Fruit fly (Drosophila melanogaster) whole organism, embryonic: ENCODE results near the gene Acp26Aa.

Experiments used
- Atf-2 ChIP-seq: fragments of 200-800 bp; sonication (Bioruptor generic); optimal IDR thresholded peaks from 2 replicates; lab custom pipeline; 2016; ENCODE audit warnings: missing biosample characterization, missing genetic modification characterization
- Atf6 ChIP-seq: fragments of 200-800 bp; sonication (Bioruptor generic); IDR thresholded peaks from 2 replicates; pipeline ENCODE4 v1.3.6; 2022; ENCODE audit warnings: missing biosample characterization, missing genetic modification characterization
- CG10267 ChIP-seq: fragments of 200-800 bp; sonication (Bioruptor generic); optimal IDR thresholded peaks from 2 replicates; lab custom pipeline; 2018; ENCODE audit warnings: missing biosample characterization, mild to moderate bottlenecking, missing genetic modification characterization, moderate library complexity
- CG10959 ChIP-seq: fragments of 200-800 bp; sonication (Bioruptor generic); IDR thresholded peaks from 2 replicates; pipeline ENCODE4 v1.3.6; 2022; ENCODE audit warnings: missing biosample characterization, missing genetic modification characterization
- CG11504 ChIP-seq: fragments of 200-800 bp; sonication (Bioruptor generic); optimal IDR thresholded peaks from 3 replicates; lab custom pipeline; 2019; ENCODE audit warnings: missing biosample characterization, mild to moderate bottlenecking, missing genetic modification characterization, moderate library complexity
- CG11695 ChIP-seq: fragments of 200-800 bp; sonication (Bioruptor generic); IDR thresholded peaks from 3 replicates; pipeline ENCODE4 v1.3.6; 2022; ENCODE audit warnings: missing biosample characterization, missing genetic modification characterization
- CG12391 ChIP-seq: fragments of 200-800 bp; sonication (Bioruptor generic); optimal IDR thresholded peaks from 3 replicates; lab custom pipeline; 2018; ENCODE audit warnings: missing biosample characterization, mild to moderate bottlenecking, missing genetic modification characterization, moderate library complexity
- CG12769 ChIP-seq: fragments of 200-800 bp; sonication (Bioruptor generic); optimal IDR thresholded peaks from 2 replicates; lab custom pipeline; 2019; ENCODE audit warnings: missing biosample characterization, mild to moderate bottlenecking, missing genetic modification characterization, moderate library complexity
- CG13296 ChIP-seq: fragments of 200-800 bp; sonication (Bioruptor generic); optimal IDR thresholded peaks from 3 replicates; lab custom pipeline; 2018; ENCODE audit warnings: missing biosample characterization, mild to moderate bottlenecking, missing genetic modification characterization
- CG17361 ChIP-seq: fragments of 200-800 bp; sonication (Bioruptor generic); IDR thresholded peaks from 3 replicates; pipeline ENCODE4 v1.3.6; 2022; ENCODE audit warnings: missing biosample characterization, missing genetic modification characterization
- CG18619 ChIP-seq: fragments of 200-800 bp; sonication (Bioruptor generic); optimal IDR thresholded peaks from 3 replicates; lab custom pipeline; 2017; ENCODE audit warnings: missing biosample characterization, mild to moderate bottlenecking, missing genetic modification characterization
- CG2199 ChIP-seq: fragments of 200-800 bp; sonication (Bioruptor generic); IDR thresholded peaks from 3 replicates; pipeline ENCODE4 v1.3.6; 2022; ENCODE audit warnings: missing biosample characterization, missing genetic modification characterization
- CG30403 ChIP-seq: fragments of 200-800 bp; sonication (Bioruptor generic); optimal IDR thresholded peaks from 3 replicates; lab custom pipeline; 2016; ENCODE audit warnings: missing biosample characterization, missing genetic modification characterization
- CG31224 ChIP-seq: fragments of 200-800 bp; sonication (Bioruptor generic); IDR thresholded peaks from 2 replicates; pipeline ENCODE4 v1.3.6; 2022; ENCODE audit warnings: missing biosample characterization, missing genetic modification characterization
- CG3163 ChIP-seq: fragments of 200-800 bp; sonication (Bioruptor generic); optimal IDR thresholded peaks from 3 replicates; lab custom pipeline; 2016; ENCODE audit warnings: missing biosample characterization, missing genetic modification characterization
- CG3847 ChIP-seq: fragments of 200-800 bp; sonication (Bioruptor generic); IDR thresholded peaks from 2 replicates; pipeline ENCODE4 v1.3.6; 2022; ENCODE audit warnings: missing biosample characterization, missing genetic modification characterization
- CG4360 ChIP-seq: fragments of 200-800 bp; sonication (Bioruptor generic); IDR thresholded peaks from 2 replicates; pipeline ENCODE4 v1.3.6; 2022; ENCODE audit warnings: missing biosample characterization, missing genetic modification characterization
- CG6689 ChIP-seq: fragments of 200-800 bp; sonication (Bioruptor generic); IDR thresholded peaks from 2 replicates; pipeline ENCODE4 v1.3.6; 2022; ENCODE audit warnings: missing biosample characterization, missing genetic modification characterization
- CG6791 ChIP-seq: fragments of 200-800 bp; sonication (Bioruptor generic); IDR thresholded peaks from 3 replicates; pipeline ENCODE4 v1.3.6; 2022; ENCODE audit warnings: missing biosample characterization, missing genetic modification characterization; ENCODE audit not compliant: partially characterized antibody
- CG8089 ChIP-seq: fragments of 200-800 bp; sonication (Bioruptor generic); optimal IDR thresholded peaks from 3 replicates; lab custom pipeline; 2016; ENCODE audit warnings: missing biosample characterization, missing genetic modification characterization
- CG8281 ChIP-seq: fragments of 200-800 bp; sonication (Bioruptor generic); optimal IDR thresholded peaks from 2 replicates; lab custom pipeline; 2018; ENCODE audit warnings: missing biosample characterization, mild to moderate bottlenecking, missing genetic modification characterization, moderate library complexity
- CG8290 ChIP-seq, 3 experiments: fragments of 200-800 bp; sonication (Bioruptor generic); optimal IDR thresholded peaks; 2 replicates each; lab custom pipeline; 2016 to 2019; ENCODE audit warnings: missing biosample characterization in 3 of 3, missing genetic modification characterization in 3 of 3, mild to moderate bottlenecking in 2 of 3, moderate library complexity in 1 of 3
- CTCF ChIP-seq: fragments of 200-800 bp; sonication (Bioruptor generic); optimal IDR thresholded peaks from 2 replicates; lab custom pipeline; 2017; ENCODE audit warnings: missing biosample characterization, mild to moderate bottlenecking, missing genetic modification characterization, moderate library complexity
- Chrac-16 ChIP-seq: fragments of 200-800 bp; sonication (Bioruptor generic); optimal IDR thresholded peaks from 3 replicates; lab custom pipeline; 2016; ENCODE audit warnings: missing biosample characterization, missing genetic modification characterization
- CrebB ChIP-seq: fragments of 200-800 bp; sonication (Bioruptor generic); optimal IDR thresholded peaks from 3 replicates; lab custom pipeline; 2018; ENCODE audit warnings: missing biosample characterization, mild to moderate bottlenecking, missing genetic modification characterization
- E2f1 ChIP-seq: fragments of 200-800 bp; sonication (Bioruptor generic); IDR thresholded peaks from 2 replicates; pipeline ENCODE4 v1.3.6; 2022; ENCODE audit warnings: missing biosample characterization, missing genetic modification characterization
- Ets65A ChIP-seq: fragments of 200-800 bp; sonication (Bioruptor generic); peaks from one replicate; lab custom pipeline; 2016; ENCODE audit warnings: missing biosample characterization, missing genetic modification characterization
- H2.0 ChIP-seq: fragments of 200-800 bp; sonication (Bioruptor generic); IDR thresholded peaks from 2 replicates; pipeline ENCODE4 v1.3.6; 2022; ENCODE audit warnings: missing biosample characterization, missing genetic modification characterization
- Mad ChIP-seq: fragments of 200-800 bp; sonication (Bioruptor generic); optimal IDR thresholded peaks from 2 replicates; lab custom pipeline; 2016; ENCODE audit warnings: missing biosample characterization, missing genetic modification characterization
- Mrtf ChIP-seq: fragments of 200-800 bp; sonication (Bioruptor generic); IDR thresholded peaks from 3 replicates; pipeline ENCODE4 v1.3.6; 2022; ENCODE audit warnings: missing biosample characterization, missing genetic modification characterization
- PHDP ChIP-seq: fragments of 200-800 bp; sonication (Bioruptor generic); optimal IDR thresholded peaks from 3 replicates; lab custom pipeline; 2018; ENCODE audit warnings: missing biosample characterization, mild to moderate bottlenecking, missing genetic modification characterization, moderate library complexity
- Six4 ChIP-seq: fragments of 200-800 bp; sonication (Bioruptor generic); optimal IDR thresholded peaks from 2 replicates; lab custom pipeline; 2016; ENCODE audit warnings: missing biosample characterization, missing genetic modification characterization
- Spps ChIP-seq: fragments of 200-800 bp; sonication (Bioruptor generic); optimal IDR thresholded peaks from 2 replicates; lab custom pipeline; 2018; ENCODE audit warnings: missing biosample characterization, mild to moderate bottlenecking, missing genetic modification characterization
- ac ChIP-seq: fragments of 200-800 bp; sonication (Bioruptor generic); optimal IDR thresholded peaks from 3 replicates; lab custom pipeline; 2017; ENCODE audit warnings: missing biosample characterization, mild to moderate bottlenecking, missing genetic modification characterization
- chn ChIP-seq: fragments of 200-800 bp; sonication (Bioruptor generic); optimal IDR thresholded peaks from 2 replicates; lab custom pipeline; 2016; ENCODE audit warnings: missing biosample characterization, missing genetic modification characterization
- dati ChIP-seq: fragments of 200-800 bp; sonication (Bioruptor generic); IDR thresholded peaks from 2 replicates; pipeline ENCODE4 v1.3.6; 2022; ENCODE audit warnings: missing biosample characterization, missing genetic modification characterization
- dmrt11E ChIP-seq: fragments of 200-800 bp; sonication (Bioruptor generic); optimal IDR thresholded peaks from 3 replicates; lab custom pipeline; 2018; ENCODE audit warnings: missing biosample characterization, mild to moderate bottlenecking, missing genetic modification characterization, moderate library complexity
- h ChIP-seq: fragments of >200 bp; optimal IDR thresholded peaks from 2 replicates; lab custom pipeline; 2017
- ind ChIP-seq: fragments of 200-800 bp; sonication (Bioruptor generic); optimal IDR thresholded peaks from 3 replicates; lab custom pipeline; 2016; ENCODE audit warnings: missing biosample characterization, missing genetic modification characterization
- inv ChIP-seq: fragments of 200-800 bp; sonication (Bioruptor generic); IDR thresholded peaks from 2 replicates; pipeline ENCODE4 v1.3.6; 2022; ENCODE audit warnings: missing biosample characterization, missing genetic modification characterization; ENCODE audit not compliant: partially characterized antibody
- knrl ChIP-seq: fragments of 200-800 bp; sonication (Bioruptor generic); IDR thresholded peaks from 3 replicates; pipeline ENCODE4 v1.3.6; 2022; ENCODE audit warnings: missing biosample characterization, missing genetic modification characterization; ENCODE audit not compliant: partially characterized antibody
- lov ChIP-seq, 2 experiments: fragments of 200-800 bp in 1 of 2; fragments of >200 bp in 1 of 2; sonication (Bioruptor generic) in 1 of 2; IDR thresholded peaks in 1 of 2; optimal IDR thresholded peaks in 1 of 2; 2 replicates in 1 of 2; 3 replicates in 1 of 2; pipeline versions ENCODE4 v1.3.6 to Lab custom; 2017 to 2022; ENCODE audit warnings: missing biosample characterization in 1 of 2, missing genetic modification characterization in 1 of 2
- repo ChIP-seq: fragments of 200-800 bp; sonication (Bioruptor generic); optimal IDR thresholded peaks from 2 replicates; lab custom pipeline; 2016; ENCODE audit warnings: missing biosample characterization, missing genetic modification characterization
- schlank ChIP-seq: fragments of 200-800 bp; sonication (Bioruptor generic); optimal IDR thresholded peaks from 2 replicates; lab custom pipeline; 2018; ENCODE audit warnings: missing biosample characterization, mild to moderate bottlenecking, missing genetic modification characterization
- slbo ChIP-seq: fragments of 200-800 bp; sonication (Bioruptor generic); IDR thresholded peaks from 2 replicates; pipeline ENCODE4 v1.3.6; 2022; ENCODE audit warnings: missing biosample characterization, missing genetic modification characterization
- ssp ChIP-seq: fragments of 200-800 bp; sonication (Bioruptor generic); IDR thresholded peaks from 2 replicates; pipeline ENCODE4 v1.3.6; 2022; ENCODE audit warnings: missing biosample characterization, missing genetic modification characterization
- tin ChIP-seq: fragments of 200-800 bp; sonication (Bioruptor generic); optimal IDR thresholded peaks from 3 replicates; lab custom pipeline; 2016; ENCODE audit warnings: missing biosample characterization, missing genetic modification characterization
- trem ChIP-seq: fragments of 200-800 bp; optimal IDR thresholded peaks from 3 replicates; lab custom pipeline; 2019; ENCODE audit warnings: missing biosample characterization, mild to moderate bottlenecking, missing genetic modification characterization, moderate library complexity
- trh ChIP-seq: fragments of 200-800 bp; sonication (Bioruptor generic); optimal IDR thresholded peaks from 2 replicates; lab custom pipeline; 2016; ENCODE audit warnings: missing biosample characterization, missing genetic modification characterization
- unpg ChIP-seq: fragments of 200-800 bp; sonication (Bioruptor generic); optimal IDR thresholded peaks from 3 replicates; lab custom pipeline; 2018; ENCODE audit warnings: missing biosample characterization, mild to moderate bottlenecking, missing genetic modification characterization, moderate library complexity
- zfh1 ChIP-seq: fragments of 200-800 bp; sonication (Bioruptor generic); IDR thresholded peaks from 3 replicates; pipeline ENCODE4 v1.3.6; 2022; ENCODE audit warnings: missing biosample characterization, missing genetic modification characterization

Gene Acp26Aa

dm6 chr2L:5876474-5877067, 17.1 kb downstream of the Acp26Aa start (continued):
- TF ChIP-seq Mad (no peak), slbo (GFP tag; lab: Robert Waterston, UW) (no peak), PHDP (tag; lab: Kevin White, UChicago) (peak; percentile 79), ssp (GFP tag; lab: Robert Waterston, UW) (no peak), CG6791 (GFP tag; lab: Robert Waterston, UW) (no peak), CG11695 (GFP tag; lab: Robert Waterston, UW) (0 out of 3 replicates have a peak, but pooled peaks have one; percentile 18), CG31224 (GFP tag; lab: Robert Waterston, UW) (0 out of 2 replicates have a peak, but pooled peaks have one; percentile 22), CG8089 (GFP tag; lab: Kevin White, UChicago) (no peak), CG10959 (GFP tag; lab: Robert Waterston, UW) (no peak), inv (GFP tag; lab: Robert Waterston, UW) (no peak), CG3163 (GFP tag; lab: Kevin White, UChicago) (no peak), unpg (GFP tag; lab: Kevin White, UChicago) (peak; percentile 66), lov (optimal IDR thresholded peaks at IDR 0.05; lab: Kevin White, UChicago) (no peak), lov (GFP tag; IDR thresholded peaks at IDR 0.05; lab: Robert Waterston, UW) (no peak), Atf-2 (GFP tag; lab: Kevin White, UChicago) (no peak), Atf6 (GFP tag; lab: Robert Waterston, UW) (peak; percentile 41; the same call in 1 of the 2 replicates), dmrt11E (tag; lab: Kevin White, UChicago) (no peak), CG13296 (peak; percentile 71), ind (no peak), ac (no peak), Chrac-16 (GFP tag; lab: Kevin White, UChicago) (no peak), CG3847 (GFP tag; lab: Robert Waterston, UW) (no peak), Mrtf (no peak), CG17361 (GFP tag; lab: Robert Waterston, UW) (no peak), h (lab: Kevin White, UChicago) (no peak), CG6689 (no peak), CG12769 (peak; percentile 57), knrl (GFP tag; lab: Robert Waterston, UW) (no peak), CG18619 (peak; percentile 58), CG10267 (tag; lab: Kevin White, UChicago) (no peak), dati (GFP tag; lab: Robert Waterston, UW) (no peak), CG8290 (GFP tag; optimal IDR thresholded peaks at IDR 0.05; lab: Kevin White, UChicago) (no peak), CG8290 (tag; optimal IDR thresholded peaks at IDR 0.05; lab: Kevin White, UChicago) (peak in 1 of 2 experiments; percentile 80), CG12391 (tag; lab: Kevin White, UChicago) (no peak), trh (GFP tag; lab: Kevin White, UChicago) (no peak), Spps (no peak), trem (tag; lab: Kevin White, UChicago) (no peak), CG11504 (tag; lab: Kevin White, UChicago) (peak; percentile 16), H2.0 (GFP tag; lab: Robert Waterston, UW) (no peak), CG2199 (GFP tag; lab: Robert Waterston, UW) (no peak), CG4360 (GFP tag; lab: Robert Waterston, UW) (no peak), chn (GFP tag; lab: Kevin White, UChicago) (no peak), zfh1 (no peak), Six4 (GFP tag; lab: Kevin White, UChicago) (no peak), repo (GFP tag; lab: Kevin White, UChicago) (no peak), CG8281 (tag; lab: Kevin White, UChicago) (peak; percentile 19), schlank (tag; lab: Kevin White, UChicago) (peak; percentile 66), CG30403 (no peak), E2f1 (GFP tag; lab: Robert Waterston, UW) (no peak), Ets65A (GFP tag; lab: Kevin White, UChicago) (no peak), CTCF (GFP tag; lab: Kevin White, UChicago) (no peak), tin (GFP tag; lab: Kevin White, UChicago) (no peak), CrebB (tag; lab: Kevin White, UChicago) (peak; percentile 68)
